Fruit fly (Drosophila melanogaster): ENCODE measurements around the gene CG17028.
A peak's percentile ranks its signal among the peaks of the same experiment; 100 is the strongest.

Gene CG17028

dm6 chr3L:16021064-16021683 lies 42.9 kb downstream of the CG17028 start (continued):
- peak in 1 of 2 experiments; percentile 28 for TF ChIP-seq salr (GFP tag; optimal IDR thresholded peaks at IDR 0.05)
- no peak for TF ChIP-seq fd59A (GFP tag; optimal IDR thresholded peaks at IDR 0.05)
- TF ChIP-seq vri (GFP tag; optimal IDR thresholded peaks at IDR 0.05), result peak; percentile 8
- no peak for TF ChIP-seq CG11294 (GFP tag; IDR thresholded peaks at IDR 0.05)
- TF ChIP-seq dsx (GFP tag; optimal IDR thresholded peaks at IDR 0.05; ENCODE audit: poor library complexity, severe bottlenecking), result peak; percentile 32
- peak; percentile 70 for TF ChIP-seq Hr4 (GFP tag; optimal IDR thresholded peaks at IDR 0.05)
- peak; percentile 48 for TF ChIP-seq CG6792 (GFP tag; optimal IDR thresholded peaks at IDR 0.05)
- TF ChIP-seq achi (GFP tag; optimal IDR thresholded peaks at IDR 0.05), result peak; percentile 60
- peak; percentile 58 for TF ChIP-seq pdm3 (GFP tag; optimal IDR thresholded peaks at IDR 0.05)
- TF ChIP-seq CG11902 (GFP tag; optimal IDR thresholded peaks at IDR 0.05), result no peak
- peak; percentile 60 for TF ChIP-seq CG3919 (GFP tag; optimal IDR thresholded peaks at IDR 0.05)
- peak; percentile 2 for TF ChIP-seq spab (GFP tag; optimal IDR thresholded peaks at IDR 0.05)
- TF ChIP-seq CG11762 (GFP tag; optimal IDR thresholded peaks at IDR 0.05; ENCODE audit: insufficient read depth), result no peak
- peak; percentile 71 for TF ChIP-seq svp (GFP tag)
- peak; percentile 51 for TF ChIP-seq CG31627 (GFP tag; optimal IDR thresholded peaks at IDR 0.05)
- TF ChIP-seq CG6276 (GFP tag; optimal IDR thresholded peaks at IDR 0.05), result peak; percentile 48
- TF ChIP-seq CG8632 (GFP tag; optimal IDR thresholded peaks at IDR 0.05), result peak; percentile 25
- TF ChIP-seq CG4318 (GFP tag; optimal IDR thresholded peaks at IDR 0.05), result peak; percentile 59
- no peak for TF ChIP-seq Blimp-1 (GFP tag; optimal IDR thresholded peaks at IDR 0.05)
- TF ChIP-seq net (GFP tag; optimal IDR thresholded peaks at IDR 0.05), result peak; percentile 36
- TF ChIP-seq Sox14 (GFP tag; optimal IDR thresholded peaks at IDR 0.05), result peak; percentile 42
- TF ChIP-seq CG8319 (GFP tag; optimal IDR thresholded peaks at IDR 0.05), result peak; percentile 31
- peak; percentile 53; the same call in 2 of the 3 replicates for TF ChIP-seq eg (GFP tag; IDR thresholded peaks at IDR 0.05)
- TF ChIP-seq esn (GFP tag; optimal IDR thresholded peaks at IDR 0.05), result peak; percentile 64
- no peak for TF ChIP-seq Hr38 (GFP tag; optimal IDR thresholded peaks at IDR 0.05)
- TF ChIP-seq Hr39 (GFP tag; optimal IDR thresholded peaks at IDR 0.05), result peak; percentile 50
- no peak for TF ChIP-seq Ets21C (GFP tag; optimal IDR thresholded peaks at IDR 0.05)
- TF ChIP-seq cyc (GFP tag; optimal IDR thresholded peaks at IDR 0.05), result peak; percentile 50
- TF ChIP-seq CG8119 (GFP tag; IDR thresholded peaks at IDR 0.05), result peak; percentile 48; the same call in 1 of the 3 replicates
- peak; percentile 20 for TF ChIP-seq Lpt (GFP tag; optimal IDR thresholded peaks at IDR 0.05)
- TF ChIP-seq acj6 (GFP tag; optimal IDR thresholded peaks at IDR 0.05), result peak; percentile 45
- peak; percentile 50 for TF ChIP-seq Met (GFP tag; optimal IDR thresholded peaks at IDR 0.05)
- TF ChIP-seq CG7368 (GFP tag; optimal IDR thresholded peaks at IDR 0.05), result peak; percentile 29
- TF ChIP-seq fkh (GFP tag; optimal IDR thresholded peaks at IDR 0.05), result no peak
- TF ChIP-seq Eip78C (GFP tag), result peak; percentile 82

- peak; percentile 21 for TF ChIP-seq CG6854 (GFP tag; optimal IDR thresholded peaks at IDR 0.05)
- TF ChIP-seq Eip78C (GFP tag), result peak; percentile 38
- TF ChIP-seq CG8319 (GFP tag; optimal IDR thresholded peaks at IDR 0.05), result no peak
These were observed 44.8 kb downstream of the CG17028 start, which contains the start of gene Notum for dm6 chr3L:16023020-16023648. TSS of gene Notum (plus strand) at chr3L:16023480.

- TF ChIP-seq CG10631 (GFP tag; optimal IDR thresholded peaks at IDR 0.05), result peak; percentile 54
- peak; percentile 27 to 63 for TF ChIP-seq ss (GFP tag; optimal IDR thresholded peaks at IDR 0.05)
- peak; percentile 31 for TF ChIP-seq CG11902 (GFP tag; optimal IDR thresholded peaks at IDR 0.05)
- TF ChIP-seq pdm3 (GFP tag; optimal IDR thresholded peaks at IDR 0.05), result peak; percentile 66
- peak; percentile 65 for TF ChIP-seq CG6808 (GFP tag; optimal IDR thresholded peaks at IDR 0.05)
- peak; percentile 64 for TF ChIP-seq CG3032 (tag; optimal IDR thresholded peaks at IDR 0.05)
- TF ChIP-seq fkh (GFP tag; optimal IDR thresholded peaks at IDR 0.05), result no peak
- peak; percentile 69 for TF ChIP-seq Sox102F (GFP tag; optimal IDR thresholded peaks at IDR 0.05)
- peak; percentile 70 for TF ChIP-seq topi (GFP tag; optimal IDR thresholded peaks at IDR 0.05)
- TF ChIP-seq vri (GFP tag; optimal IDR thresholded peaks at IDR 0.05), result peak; percentile 18
- peak; percentile 70 for TF ChIP-seq Eip75B (GFP tag; optimal IDR thresholded peaks at IDR 0.05)
- peak; percentile 77 for TF ChIP-seq Met (GFP tag; optimal IDR thresholded peaks at IDR 0.05)
- TF ChIP-seq CG6163 (GFP tag; IDR thresholded peaks at IDR 0.05), result no peak
- peak; percentile 50 for TF ChIP-seq fd59A (GFP tag; optimal IDR thresholded peaks at IDR 0.05)
- TF ChIP-seq cyc (GFP tag; optimal IDR thresholded peaks at IDR 0.05), result peak; percentile 58
- TF ChIP-seq CG9139 (GFP tag; optimal IDR thresholded peaks at IDR 0.05), result no peak
- peak; percentile 65 for TF ChIP-seq OdsH (GFP tag; optimal IDR thresholded peaks at IDR 0.05)
These were observed 46.1 kb downstream of the CG17028 start for dm6 chr3L:16024276-16025019.
